Fruit fly (Drosophila melanogaster) whole organism, prepupa: Measurements from ENCODE around the gene CG14693.

ENCODE experiments used
- Blimp-1 ChIP-seq: fragments of 200-800 bp; sonication (Bioruptor generic); optimal IDR thresholded peaks from 3 replicates; lab custom pipeline; 2017; ENCODE audit warnings: missing biosample characterization, missing genetic modification characterization, mild to moderate bottlenecking, moderate library complexity, missing genetic modification reagents
- CG10669 ChIP-seq: fragments of 200-800 bp; sonication (Bioruptor generic); optimal IDR thresholded peaks from 3 replicates; lab custom pipeline; 2018; ENCODE audit warnings: missing biosample characterization, mild to moderate bottlenecking, missing genetic modification characterization, moderate library complexity
- CG11294 ChIP-seq: fragments of 200-800 bp; sonication (Bioruptor generic); IDR thresholded peaks from 2 replicates; pipeline ENCODE4 v1.3.6; 2022; ENCODE audit warnings: missing biosample characterization, missing genetic modification characterization
- CG11762 ChIP-seq: fragments of 200-800 bp; sonication (Bioruptor generic); optimal IDR thresholded peaks from 3 replicates; lab custom pipeline; 2016; ENCODE audit warnings: missing biosample characterization, missing genetic modification characterization; ENCODE audit not compliant: insufficient read depth
- CG11902 ChIP-seq: fragments of 200-800 bp; sonication (Bioruptor generic); optimal IDR thresholded peaks from 3 replicates; lab custom pipeline; 2016; ENCODE audit warnings: missing biosample characterization, missing genetic modification characterization
- CG16779 ChIP-seq: fragments of 200-800 bp; sonication (Bioruptor generic); optimal IDR thresholded peaks from 3 replicates; lab custom pipeline; 2017; ENCODE audit warnings: missing biosample characterization, mild to moderate bottlenecking, missing genetic modification characterization
- CG3032 ChIP-seq: fragments of 200-800 bp; optimal IDR thresholded peaks from 2 replicates; lab custom pipeline; 2019; ENCODE audit warnings: missing biosample characterization, mild to moderate bottlenecking, missing genetic modification characterization, moderate library complexity
- CG31627 ChIP-seq: fragments of 200-800 bp; sonication (Bioruptor generic); optimal IDR thresholded peaks from 3 replicates; lab custom pipeline; 2016; ENCODE audit warnings: missing biosample characterization, missing genetic modification characterization
- CG34406 ChIP-seq: fragments of 200-800 bp; sonication (Bioruptor generic); optimal IDR thresholded peaks from 3 replicates; lab custom pipeline; 2016; ENCODE audit warnings: missing biosample characterization, missing genetic modification characterization
- CG3919 ChIP-seq: fragments of 200-800 bp; sonication (Bioruptor generic); optimal IDR thresholded peaks from 3 replicates; lab custom pipeline; 2016; ENCODE audit warnings: missing biosample characterization, missing genetic modification characterization
- CG6276 ChIP-seq: fragments of 200-800 bp; sonication (Bioruptor generic); optimal IDR thresholded peaks from 2 replicates; lab custom pipeline; 2017; ENCODE audit warnings: missing biosample characterization, mild to moderate bottlenecking, missing genetic modification characterization
- CG6792 ChIP-seq: fragments of 200-800 bp; sonication (Bioruptor generic); optimal IDR thresholded peaks from 3 replicates; lab custom pipeline; 2016; ENCODE audit warnings: missing biosample characterization, missing genetic modification characterization
- CG6808 ChIP-seq: fragments of 200-800 bp; sonication (Bioruptor generic); optimal IDR thresholded peaks from 3 replicates; lab custom pipeline; 2017; ENCODE audit warnings: missing biosample characterization, missing genetic modification characterization, mild to moderate bottlenecking, moderate library complexity, missing genetic modification reagents
- CG6854 ChIP-seq: fragments of 200-800 bp; sonication (Bioruptor generic); optimal IDR thresholded peaks from 2 replicates; lab custom pipeline; 2017; ENCODE audit warnings: missing biosample characterization, mild to moderate bottlenecking, missing genetic modification characterization
- CG7368 ChIP-seq: fragments of 200-800 bp; sonication (Bioruptor generic); optimal IDR thresholded peaks from 3 replicates; lab custom pipeline; 2016; ENCODE audit warnings: missing biosample characterization, missing genetic modification characterization
- CG8119 ChIP-seq: fragments of 200-800 bp; sonication (Bioruptor generic); IDR thresholded peaks from 3 replicates; pipeline ENCODE4 v1.3.6; 2022; ENCODE audit warnings: missing biosample characterization, missing genetic modification characterization
- CG8319 ChIP-seq: fragments of 200-800 bp; sonication (Bioruptor generic); optimal IDR thresholded peaks from 3 replicates; lab custom pipeline; 2016; ENCODE audit warnings: missing biosample characterization, missing genetic modification characterization
- CG8632 ChIP-seq: fragments of 200-800 bp; sonication (Bioruptor generic); optimal IDR thresholded peaks from 3 replicates; lab custom pipeline; 2016; ENCODE audit warnings: missing biosample characterization, missing genetic modification characterization
- Eip75B ChIP-seq: fragments of 200-800 bp; sonication (Bioruptor generic); optimal IDR thresholded peaks from 3 replicates; lab custom pipeline; 2016; ENCODE audit warnings: missing biosample characterization, missing genetic modification characterization
- Eip78C ChIP-seq: fragments of 200-800 bp; sonication (Bioruptor generic); peaks from one replicate; lab custom pipeline; 2016; ENCODE audit warnings: missing biosample characterization, missing genetic modification characterization
- Ets96B ChIP-seq: fragments of 200-800 bp; optimal IDR thresholded peaks from 2 replicates; lab custom pipeline; 2019; ENCODE audit warnings: missing biosample characterization, mild to moderate bottlenecking, missing genetic modification characterization, moderate library complexity
- Hr39 ChIP-seq: fragments of 200-800 bp; sonication (Bioruptor generic); optimal IDR thresholded peaks from 2 replicates; lab custom pipeline; 2016; ENCODE audit warnings: missing biosample characterization, missing genetic modification characterization
- Hr4 ChIP-seq: fragments of 200-800 bp; sonication (Bioruptor generic); optimal IDR thresholded peaks from 3 replicates; lab custom pipeline; 2016; ENCODE audit warnings: missing biosample characterization, missing genetic modification characterization
- Met ChIP-seq: fragments of 200-800 bp; sonication (Bioruptor generic); optimal IDR thresholded peaks from 3 replicates; lab custom pipeline; 2016; ENCODE audit warnings: missing biosample characterization, missing genetic modification characterization
- OdsH ChIP-seq: fragments of 200-800 bp; sonication (Bioruptor generic); optimal IDR thresholded peaks from 3 replicates; lab custom pipeline; 2016; ENCODE audit warnings: missing biosample characterization, missing genetic modification characterization
- Smox ChIP-seq: fragments of 200-800 bp; sonication (Bioruptor generic); optimal IDR thresholded peaks from 3 replicates; lab custom pipeline; 2016; ENCODE audit warnings: missing biosample characterization, missing genetic modification characterization
- Sox102F ChIP-seq: fragments of 200-800 bp; sonication (Bioruptor generic); optimal IDR thresholded peaks from 2 replicates; lab custom pipeline; 2016; ENCODE audit warnings: missing biosample characterization, mild to moderate bottlenecking, missing genetic modification characterization
- Sox14 ChIP-seq: fragments of 200-800 bp; sonication (Bioruptor generic); optimal IDR thresholded peaks from 3 replicates; lab custom pipeline; 2016; ENCODE audit warnings: missing biosample characterization, missing genetic modification characterization
- acj6 ChIP-seq: fragments of 200-800 bp; sonication (Bioruptor generic); optimal IDR thresholded peaks from 3 replicates; lab custom pipeline; 2016; ENCODE audit warnings: missing biosample characterization, missing genetic modification characterization
- cyc ChIP-seq: fragments of 200-800 bp; sonication (Bioruptor generic); optimal IDR thresholded peaks from 3 replicates; lab custom pipeline; 2016; ENCODE audit warnings: missing biosample characterization, missing genetic modification characterization
- dac ChIP-seq: fragments of 200-800 bp; sonication (Bioruptor generic); optimal IDR thresholded peaks from 2 replicates; lab custom pipeline; 2017; ENCODE audit warnings: missing biosample characterization, mild to moderate bottlenecking, missing genetic modification characterization
- eg ChIP-seq: fragments of 200-800 bp; sonication (Bioruptor generic); IDR thresholded peaks from 3 replicates; pipeline ENCODE4 v1.3.6; 2022; ENCODE audit warnings: missing biosample characterization, missing genetic modification characterization
- fd59A ChIP-seq: fragments of 200-800 bp; sonication (Bioruptor generic); optimal IDR thresholded peaks from 2 replicates; lab custom pipeline; 2017; ENCODE audit warnings: missing biosample characterization, mild to moderate bottlenecking, missing genetic modification characterization, missing genetic modification reagents
- fkh ChIP-seq: fragments of 200-800 bp; sonication (Bioruptor generic); optimal IDR thresholded peaks from 3 replicates; lab custom pipeline; 2017; ENCODE audit warnings: missing biosample characterization, mild to moderate bottlenecking, missing genetic modification characterization, moderate library complexity
- lz ChIP-seq: fragments of 200-800 bp; sonication (Bioruptor generic); optimal IDR thresholded peaks from 3 replicates; lab custom pipeline; 2016; ENCODE audit warnings: missing biosample characterization, missing genetic modification characterization
- net ChIP-seq: fragments of 200-800 bp; sonication (Bioruptor generic); optimal IDR thresholded peaks from 3 replicates; lab custom pipeline; 2016; ENCODE audit warnings: missing biosample characterization, missing genetic modification characterization
- pdm3 ChIP-seq: fragments of 200-800 bp; sonication (Bioruptor generic); optimal IDR thresholded peaks from 3 replicates; lab custom pipeline; 2016; ENCODE audit warnings: missing biosample characterization, missing genetic modification characterization
- spab ChIP-seq: fragments of 200-800 bp; sonication (Bioruptor generic); optimal IDR thresholded peaks from 2 replicates; lab custom pipeline; 2017; ENCODE audit warnings: missing biosample characterization, mild to moderate bottlenecking, missing genetic modification characterization, missing genetic modification reagents
- ss ChIP-seq, 2 experiments: fragments of 200-800 bp; sonication (Bioruptor generic); optimal IDR thresholded peaks; 2 replicates in 1 of 2; 3 replicates in 1 of 2; lab custom pipeline; 2017 to 2018; ENCODE audit warnings: mild to moderate bottlenecking in 2 of 2, missing biosample characterization in 2 of 2, missing genetic modification characterization in 2 of 2, moderate library complexity in 1 of 2
- topi ChIP-seq: fragments of 200-800 bp; sonication (Bioruptor generic); optimal IDR thresholded peaks from 3 replicates; lab custom pipeline; 2016; ENCODE audit warnings: missing biosample characterization, missing genetic modification characterization
- vri ChIP-seq: fragments of 200-800 bp; sonication (Bioruptor generic); optimal IDR thresholded peaks from 3 replicates; lab custom pipeline; 2016; ENCODE audit warnings: missing biosample characterization, mild to moderate bottlenecking, missing genetic modification characterization

CG14693 gene

dm6 chr3R:10779269-10779668 is 35.6 kb downstream of the CG14693 start, which contains the start of gene Desi:
Gene Desi (plus strand): TSS chr3R:10779569.
- no peak for TF ChIP-seq spab (GFP tag; lab: Kevin White, UChicago)
- no peak for TF ChIP-seq topi (GFP tag; lab: Kevin White, UChicago)
- no peak for TF ChIP-seq net
- TF ChIP-seq fd59A, result no peak
- no peak for TF ChIP-seq CG34406 (GFP tag; lab: Kevin White, UChicago)
- no peak for TF ChIP-seq CG16779
- TF ChIP-seq lz (GFP tag; lab: Kevin White, UChicago), result no peak
- no peak for TF ChIP-seq acj6
- TF ChIP-seq CG11294, result no peak
- no peak for TF ChIP-seq vri (GFP tag; lab: Kevin White, UChicago)

DNA sequence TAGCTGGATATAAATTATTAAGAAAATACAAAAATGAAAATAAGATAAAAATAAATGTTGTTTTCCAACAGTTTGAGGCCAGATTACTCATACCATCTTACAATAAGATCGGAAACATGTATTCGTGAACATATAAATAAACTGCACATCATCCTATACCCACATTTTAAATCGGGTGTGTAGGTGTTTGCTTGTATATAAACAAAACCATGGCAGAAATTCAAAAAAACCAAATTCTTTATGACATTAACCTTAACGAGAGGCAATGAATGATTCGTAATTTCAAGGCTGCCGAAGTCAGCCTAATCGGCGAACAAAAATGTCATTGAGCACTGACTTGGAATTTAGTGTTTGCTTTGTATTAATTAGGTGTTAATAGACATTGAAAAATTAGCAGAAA is 36.7 kb downstream of the CG14693 start:
- no peak for TF ChIP-seq CG8632 (GFP tag; lab: Kevin White, UChicago)
- TF ChIP-seq Smox (GFP tag; lab: Kevin White, UChicago), result no peak
- TF ChIP-seq ss (GFP tag; optimal IDR thresholded peaks at IDR 0.05; lab: Kevin White, UChicago), result no peak
- no peak for TF ChIP-seq OdsH (GFP tag; lab: Kevin White, UChicago)
- no peak for TF ChIP-seq fd59A
- no peak for TF ChIP-seq CG34406 (GFP tag; lab: Kevin White, UChicago)
- TF ChIP-seq Sox102F (GFP tag; lab: Kevin White, UChicago), result no peak
- TF ChIP-seq Hr39, result no peak
- TF ChIP-seq vri (GFP tag; lab: Kevin White, UChicago), result no peak
- TF ChIP-seq CG11902 (GFP tag; lab: Kevin White, UChicago), result no peak
- TF ChIP-seq lz (GFP tag; lab: Kevin White, UChicago), result no peak

DNA sequence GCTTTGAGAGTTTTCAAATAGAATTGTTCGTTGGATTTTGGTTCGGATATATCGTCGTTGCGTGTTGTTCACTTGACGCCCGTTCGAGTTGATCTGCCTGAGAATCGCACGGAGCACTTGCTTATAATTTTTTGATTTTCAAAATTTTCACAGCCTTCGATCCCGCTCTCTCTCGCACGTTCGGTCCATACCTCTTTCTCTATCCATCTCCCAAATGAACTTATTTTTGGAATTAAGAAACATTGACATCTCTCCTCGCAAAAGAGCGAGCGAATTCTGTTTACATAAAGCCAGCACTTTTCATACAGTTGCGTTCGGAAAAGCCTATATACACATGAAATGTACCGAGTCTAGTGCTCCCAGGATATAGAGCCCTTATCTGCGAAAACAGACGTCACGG is 37.6 kb downstream of the CG14693 start, which contains the start of the genes CG45076, CG45078 and fau:
TSS of gene CG45076 (minus strand) at position 101 of the 400 bp plus-strand sequence.
TSS of gene CG45078 (minus strand) at position 101 of the 400 bp plus-strand sequence.
TSS of gene fau (minus strand) at position 101 of the 400 bp plus-strand sequence.
- TF ChIP-seq Ets96B, result no peak
- TF ChIP-seq Eip78C, result peak; percentile 49

DNA sequence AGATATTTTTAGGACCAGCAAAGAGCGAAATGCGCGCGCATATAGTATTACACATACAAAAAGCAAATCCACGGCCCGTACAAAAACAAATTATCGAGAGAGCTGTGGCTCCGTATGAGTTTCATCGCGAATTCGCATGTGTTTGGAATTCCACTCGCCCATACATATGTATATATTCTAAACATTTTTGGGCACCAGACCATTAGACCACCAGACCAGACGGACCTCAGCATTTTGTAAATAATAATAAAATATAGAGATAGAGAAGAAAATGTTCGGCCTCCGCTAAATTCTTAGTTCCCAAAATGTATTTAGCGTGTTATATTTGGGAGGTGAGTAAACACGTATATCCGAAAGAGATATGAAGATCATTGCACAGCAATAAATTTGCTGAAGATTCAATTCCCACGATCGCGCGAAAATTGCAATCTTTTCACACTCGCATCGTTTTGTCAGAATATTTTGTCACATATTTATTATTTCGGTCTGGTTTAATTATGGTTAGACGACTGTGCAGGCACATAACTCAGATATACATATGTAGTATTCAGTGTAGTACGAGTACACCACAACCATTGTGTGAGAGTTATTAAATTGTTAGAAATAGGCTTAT is 38.7 kb downstream of the CG14693 start:
- TF ChIP-seq CG6808 (GFP tag; lab: Kevin White, UChicago) (no peak), CG3032 (tag; lab: Kevin White, UChicago) (no peak), CG11762 (no peak), CG3919 (GFP tag; lab: Kevin White, UChicago) (no peak), CG7368 (GFP tag; lab: Kevin White, UChicago) (no peak), CG10669 (GFP tag; lab: Kevin White, UChicago) (no peak), CG31627 (no peak), cyc (GFP tag; lab: Kevin White, UChicago) (no peak), Ets96B (no peak), OdsH (GFP tag; lab: Kevin White, UChicago) (no peak), spab (GFP tag; lab: Kevin White, UChicago) (no peak), Eip75B (GFP tag; lab: Kevin White, UChicago) (no peak), eg (GFP tag; lab: Robert Waterston, UW) (no peak), CG34406 (GFP tag; lab: Kevin White, UChicago) (no peak), CG8319 (no peak)

dm6 chr3R:10775246-10775645 is 39.6 kb downstream of the CG14693 start:
- TF ChIP-seq CG6276, result no peak
- no peak for TF ChIP-seq Sox102F (GFP tag; lab: Kevin White, UChicago)
- TF ChIP-seq fd59A, result no peak
- TF ChIP-seq cyc (GFP tag; lab: Kevin White, UChicago), result peak; percentile 26
- TF ChIP-seq CG16779, result no peak
- TF ChIP-seq OdsH (GFP tag; lab: Kevin White, UChicago), result no peak
- TF ChIP-seq CG31627, result peak; percentile 41
- peak; percentile 26 for TF ChIP-seq acj6
- no peak for TF ChIP-seq Met (GFP tag; lab: Kevin White, UChicago)
- no peak for TF ChIP-seq fkh (GFP tag; lab: Kevin White, UChicago)
- TF ChIP-seq pdm3 (GFP tag; lab: Kevin White, UChicago), result peak; percentile 40
- no peak for TF ChIP-seq CG8632 (GFP tag; lab: Kevin White, UChicago)
- no peak for TF ChIP-seq Blimp-1
- no peak for TF ChIP-seq Eip78C
- TF ChIP-seq dac (GFP tag; lab: Kevin White, UChicago), result no peak
- TF ChIP-seq Hr4, result peak; percentile 36
- peak; percentile 2 for TF ChIP-seq CG6792 (GFP tag; lab: Kevin White, UChicago)
- no peak for TF ChIP-seq Ets96B
- TF ChIP-seq Sox14 (GFP tag; lab: Kevin White, UChicago), result peak; percentile 34
- TF ChIP-seq Eip75B (GFP tag; lab: Kevin White, UChicago), result peak; percentile 52
- peak; percentile 21 for TF ChIP-seq Hr39
- peak; percentile 12 for TF ChIP-seq lz (GFP tag; lab: Kevin White, UChicago)
- no peak for TF ChIP-seq CG6854 (GFP tag; lab: Kevin White, UChicago)
- no peak; the same call in none of the 3 replicates for TF ChIP-seq eg (GFP tag; lab: Robert Waterston, UW)
- TF ChIP-seq CG8119 (GFP tag; lab: Robert Waterston, UW), result peak; percentile 56; the same call in 2 of the 3 replicates
